Fruit fly (Drosophila melanogaster) whole organism, embryonic: ENCODE data around the gene CG34300.

Experiments used
- Antp ChIP-seq: fragments of 200-800 bp; sonication (Bioruptor generic); optimal IDR thresholded peaks from 3 replicates; lab custom pipeline; 2016; ENCODE audit warnings: missing biosample characterization, missing genetic modification characterization
- BEAF-32 ChIP-seq: fragments of 200-800 bp; sonication (Bioruptor generic); optimal IDR thresholded peaks from 3 replicates; lab custom pipeline; 2017; ENCODE audit warnings: missing biosample characterization, missing genetic modification characterization, mild to moderate bottlenecking, moderate library complexity, missing genetic modification reagents
- CG10321 ChIP-seq: fragments of 200-800 bp; sonication (Bioruptor generic); IDR thresholded peaks from 2 replicates; pipeline ENCODE4 v1.3.6; 2022; ENCODE audit warnings: missing biosample characterization, missing genetic modification characterization
- CG10565 ChIP-seq: fragments of 200-800 bp; sonication (Bioruptor generic); optimal IDR thresholded peaks from 3 replicates; lab custom pipeline; 2016; ENCODE audit warnings: missing biosample characterization, mild to moderate bottlenecking, missing genetic modification characterization
- CG11456 ChIP-seq: fragments of 200-800 bp; sonication (Bioruptor generic); IDR thresholded peaks from 3 replicates; pipeline ENCODE4 v1.3.6; 2022; ENCODE audit warnings: missing biosample characterization, missing genetic modification characterization
- CG13123 ChIP-seq: fragments of 200-800 bp; sonication (Bioruptor generic); optimal IDR thresholded peaks from 2 replicates; lab custom pipeline; 2016; ENCODE audit warnings: missing biosample characterization, missing genetic modification characterization
- CG13287 ChIP-seq: fragments of 200-800 bp; sonication (Bioruptor generic); IDR thresholded peaks from 2 replicates; pipeline ENCODE4 v1.3.6; 2022; ENCODE audit warnings: missing biosample characterization, missing genetic modification characterization; ENCODE audit not compliant: partially characterized antibody
- CG1603 ChIP-seq: fragments of 200-800 bp; sonication (Bioruptor generic); optimal IDR thresholded peaks from 2 replicates; lab custom pipeline; 2019; ENCODE audit warnings: missing biosample characterization, mild to moderate bottlenecking, missing genetic modification characterization, moderate library complexity
- CG18599 ChIP-seq: fragments of 200-800 bp; sonication (Bioruptor generic); optimal IDR thresholded peaks from 3 replicates; lab custom pipeline; 2017; ENCODE audit warnings: missing biosample characterization, missing genetic modification characterization, mild to moderate bottlenecking, moderate library complexity, missing genetic modification reagents
- CG2129 ChIP-seq: fragments of 200-800 bp; sonication (Bioruptor generic); IDR thresholded peaks from 2 replicates; pipeline ENCODE4 v1.3.6; 2022; ENCODE audit warnings: missing biosample characterization, missing genetic modification characterization; ENCODE audit not compliant: partially characterized antibody
- CG2678 ChIP-seq: fragments of 200-800 bp; sonication (Bioruptor generic); optimal IDR thresholded peaks from 3 replicates; lab custom pipeline; 2019; ENCODE audit warnings: missing biosample characterization, mild to moderate bottlenecking, missing genetic modification characterization, moderate library complexity
- CG4282 ChIP-seq: fragments of 200-800 bp; sonication (Bioruptor generic); optimal IDR thresholded peaks from 2 replicates; lab custom pipeline; 2016; ENCODE audit warnings: missing biosample characterization, missing genetic modification characterization
- CG4360 ChIP-seq: fragments of 200-800 bp; sonication (Bioruptor generic); IDR thresholded peaks from 2 replicates; pipeline ENCODE4 v1.3.6; 2022; ENCODE audit warnings: missing biosample characterization, missing genetic modification characterization
- CG6689 ChIP-seq: fragments of 200-800 bp; sonication (Bioruptor generic); IDR thresholded peaks from 2 replicates; pipeline ENCODE4 v1.3.6; 2022; ENCODE audit warnings: missing biosample characterization, missing genetic modification characterization
- CG7357 ChIP-seq: fragments of 200-800 bp; sonication (Bioruptor generic); IDR thresholded peaks from 3 replicates; pipeline ENCODE4 v1.3.6; 2022; ENCODE audit warnings: missing biosample characterization, missing genetic modification characterization
- CG8281 ChIP-seq: fragments of 200-800 bp; sonication (Bioruptor generic); optimal IDR thresholded peaks from 2 replicates; lab custom pipeline; 2018; ENCODE audit warnings: missing biosample characterization, mild to moderate bottlenecking, missing genetic modification characterization, moderate library complexity
- CG8388 ChIP-seq: fragments of 200-800 bp; sonication (Bioruptor generic); optimal IDR thresholded peaks from 2 replicates; lab custom pipeline; 2019; ENCODE audit warnings: missing biosample characterization, mild to moderate bottlenecking, missing genetic modification characterization, moderate library complexity
- CG8924 ChIP-seq: fragments of 200-800 bp; optimal IDR thresholded peaks from 3 replicates; lab custom pipeline; 2019; ENCODE audit warnings: missing biosample characterization, mild to moderate bottlenecking, missing genetic modification characterization, moderate library complexity
- CG9797 ChIP-seq: fragments of 200-800 bp; sonication (Bioruptor generic); optimal IDR thresholded peaks from 3 replicates; lab custom pipeline; 2018; ENCODE audit warnings: missing biosample characterization, mild to moderate bottlenecking, missing genetic modification characterization
- Doc2 ChIP-seq: fragments of 200-800 bp; sonication (Bioruptor generic); IDR thresholded peaks from 2 replicates; pipeline ENCODE4 v1.3.6; 2022; ENCODE audit warnings: missing biosample characterization, missing genetic modification characterization
- E2f1 ChIP-seq: fragments of 200-800 bp; sonication (Bioruptor generic); IDR thresholded peaks from 2 replicates; pipeline ENCODE4 v1.3.6; 2022; ENCODE audit warnings: missing biosample characterization, missing genetic modification characterization
- Ets97D ChIP-seq: fragments of 200-800 bp; sonication (Bioruptor generic); optimal IDR thresholded peaks from 3 replicates; lab custom pipeline; 2016; ENCODE audit warnings: missing biosample characterization, missing genetic modification characterization
- H15 ChIP-seq: fragments of 200-800 bp; sonication (Bioruptor generic); IDR thresholded peaks from 3 replicates; pipeline ENCODE4 v1.3.6; 2022; ENCODE audit warnings: missing biosample characterization, missing genetic modification characterization
- Nf-YC ChIP-seq: fragments of 200-800 bp; optimal IDR thresholded peaks from 3 replicates; lab custom pipeline; 2019; ENCODE audit warnings: missing biosample characterization, mild to moderate bottlenecking, missing genetic modification characterization, moderate library complexity
- Opbp ChIP-seq: fragments of 200-800 bp; sonication (Bioruptor generic); IDR thresholded peaks from 3 replicates; pipeline ENCODE4 v1.3.6; 2022; ENCODE audit warnings: missing biosample characterization, missing genetic modification characterization; ENCODE audit not compliant: partially characterized antibody
- Side ChIP-seq: fragments of 200-800 bp; sonication (Bioruptor generic); optimal IDR thresholded peaks from 2 replicates; lab custom pipeline; 2016; ENCODE audit warnings: missing biosample characterization, missing genetic modification characterization
- Vsx1 ChIP-seq: fragments of 200-800 bp; sonication (Bioruptor generic); optimal IDR thresholded peaks from 2 replicates; lab custom pipeline; 2017; ENCODE audit warnings: missing biosample characterization, mild to moderate bottlenecking, missing genetic modification characterization, missing genetic modification reagents
- Xbp1 ChIP-seq: fragments of 200-800 bp; sonication (Bioruptor generic); optimal IDR thresholded peaks from 3 replicates; lab custom pipeline; 2016; ENCODE audit warnings: missing biosample characterization, mild to moderate bottlenecking, missing genetic modification characterization
- ab ChIP-seq: fragments of 200-800 bp; sonication (Bioruptor generic); optimal IDR thresholded peaks from 2 replicates; lab custom pipeline; 2016; ENCODE audit warnings: missing biosample characterization, missing genetic modification characterization
- br ChIP-seq: fragments of >200 bp; optimal IDR thresholded peaks from 2 replicates; lab custom pipeline; 2017
- chn ChIP-seq: fragments of 200-800 bp; sonication (Bioruptor generic); optimal IDR thresholded peaks from 2 replicates; lab custom pipeline; 2016; ENCODE audit warnings: missing biosample characterization, missing genetic modification characterization
- ci ChIP-seq: fragments of 200-800 bp; sonication (Bioruptor generic); IDR thresholded peaks from 3 replicates; pipeline ENCODE4 v1.3.6; 2022; ENCODE audit warnings: missing biosample characterization, missing genetic modification characterization
- danr ChIP-seq: fragments of 200-800 bp; sonication (Bioruptor generic); IDR thresholded peaks from 2 replicates; pipeline ENCODE4 v1.3.6; 2022; ENCODE audit warnings: missing biosample characterization, missing genetic modification characterization
- dmrt99B ChIP-seq: fragments of 200-800 bp; sonication (Bioruptor generic); optimal IDR thresholded peaks from 2 replicates; lab custom pipeline; 2018; ENCODE audit warnings: missing biosample characterization, mild to moderate bottlenecking, missing genetic modification characterization, moderate library complexity
- dysf ChIP-seq: fragments of 200-800 bp; sonication (Bioruptor generic); IDR thresholded peaks from 3 replicates; pipeline ENCODE4 v1.3.6; 2022; ENCODE audit warnings: missing biosample characterization, missing genetic modification characterization
- fu2 ChIP-seq: fragments of 200-800 bp; sonication (Bioruptor generic); optimal IDR thresholded peaks from 2 replicates; lab custom pipeline; 2016; ENCODE audit warnings: missing biosample characterization, missing genetic modification characterization
- gfzf ChIP-seq: fragments of 200-800 bp; sonication (Bioruptor generic); optimal IDR thresholded peaks from 2 replicates; lab custom pipeline; 2016; ENCODE audit warnings: missing biosample characterization, mild to moderate bottlenecking, missing genetic modification characterization, moderate library complexity
- inv ChIP-seq: fragments of 200-800 bp; sonication (Bioruptor generic); IDR thresholded peaks from 2 replicates; pipeline ENCODE4 v1.3.6; 2022; ENCODE audit warnings: missing biosample characterization, missing genetic modification characterization; ENCODE audit not compliant: partially characterized antibody
- lov ChIP-seq, 2 experiments: fragments of 200-800 bp in 1 of 2; fragments of >200 bp in 1 of 2; sonication (Bioruptor generic) in 1 of 2; IDR thresholded peaks in 1 of 2; optimal IDR thresholded peaks in 1 of 2; 2 replicates in 1 of 2; 3 replicates in 1 of 2; pipeline versions ENCODE4 v1.3.6 to Lab custom; 2017 to 2022; ENCODE audit warnings: missing biosample characterization in 1 of 2, missing genetic modification characterization in 1 of 2
- mam ChIP-seq: fragments of 200-800 bp; sonication (Bioruptor generic); optimal IDR thresholded peaks from 3 replicates; lab custom pipeline; 2016; ENCODE audit warnings: missing biosample characterization, missing genetic modification characterization
- nerfin-1 ChIP-seq: fragments of 200-800 bp; sonication (Bioruptor generic); optimal IDR thresholded peaks from 3 replicates; lab custom pipeline; 2019; ENCODE audit warnings: missing biosample characterization, mild to moderate bottlenecking, missing genetic modification characterization, moderate library complexity
- nmo ChIP-seq: fragments of 200-800 bp; sonication (Bioruptor generic); optimal IDR thresholded peaks from 2 replicates; lab custom pipeline; 2018; ENCODE audit warnings: missing biosample characterization, mild to moderate bottlenecking, missing genetic modification characterization, moderate library complexity
- pb ChIP-seq: fragments of 200-800 bp; sonication (Bioruptor generic); optimal IDR thresholded peaks from 3 replicates; lab custom pipeline; 2016; ENCODE audit warnings: missing biosample characterization, missing genetic modification characterization
- pnt ChIP-seq: fragments of 200-800 bp; sonication (Bioruptor generic); optimal IDR thresholded peaks from 3 replicates; lab custom pipeline; 2016; ENCODE audit warnings: missing biosample characterization, missing genetic modification characterization
- scrt ChIP-seq: fragments of 200-800 bp; sonication (Bioruptor generic); optimal IDR thresholded peaks from 2 replicates; lab custom pipeline; 2018; ENCODE audit warnings: missing biosample characterization, mild to moderate bottlenecking, missing genetic modification characterization, moderate library complexity
- sr ChIP-seq: fragments of 200-800 bp; sonication (Bioruptor generic); IDR thresholded peaks from 3 replicates; pipeline ENCODE4 v1.3.6; 2022; ENCODE audit warnings: missing biosample characterization, missing genetic modification characterization
- stc ChIP-seq: fragments of 200-800 bp; sonication (Bioruptor generic); IDR thresholded peaks from 2 replicates; pipeline ENCODE4 v1.3.6; 2022; ENCODE audit warnings: missing biosample characterization, missing genetic modification characterization
- stwl ChIP-seq: fragments of 200-800 bp; sonication (Bioruptor generic); optimal IDR thresholded peaks from 3 replicates; lab custom pipeline; 2018; ENCODE audit warnings: missing biosample characterization, mild to moderate bottlenecking, missing genetic modification characterization, moderate library complexity
- tin ChIP-seq: fragments of 200-800 bp; sonication (Bioruptor generic); optimal IDR thresholded peaks from 3 replicates; lab custom pipeline; 2016; ENCODE audit warnings: missing biosample characterization, missing genetic modification characterization
- tx ChIP-seq: fragments of 200-800 bp; sonication (Bioruptor generic); optimal IDR thresholded peaks from 2 replicates; lab custom pipeline; 2016; ENCODE audit warnings: missing biosample characterization, missing genetic modification characterization

CG34300 gene

dm6 chr3R:30337919-30338647 lies 31.6 kb upstream of the CG34300 start (continued):
- TF ChIP-seq CG10321 (no peak), stc (GFP tag; lab: Robert Waterston, UW) (no peak), tx (GFP tag; lab: Kevin White, UChicago) (no peak), CG4282 (GFP tag; lab: Kevin White, UChicago) (no peak), CG11456 (no peak), Xbp1 (GFP tag; lab: Kevin White, UChicago) (peak; percentile 8), br (lab: Kevin White, UChicago) (no peak), Doc2 (GFP tag; lab: Robert Waterston, UW) (no peak), tin (GFP tag; lab: Kevin White, UChicago) (no peak), dmrt99B (tag; lab: Kevin White, UChicago) (no peak), chn (GFP tag; lab: Kevin White, UChicago) (peak; percentile 42), CG1603 (tag; lab: Kevin White, UChicago) (no peak), BEAF-32 (no peak), CG18599 (peak; percentile 13), Antp (GFP tag; lab: Kevin White, UChicago) (no peak), CG8924 (tag; lab: Kevin White, UChicago) (peak; percentile 6), CG13123 (GFP tag; lab: Kevin White, UChicago) (no peak), CG2129 (GFP tag; lab: Robert Waterston, UW) (no peak), H15 (no peak), sr (GFP tag; lab: Robert Waterston, UW) (peak; percentile 62; the same call in 2 of the 3 replicates), CG7357 (GFP tag; lab: Robert Waterston, UW) (no peak), Side (GFP tag; lab: Kevin White, UChicago) (no peak), Nf-YC (tag; lab: Kevin White, UChicago) (peak; percentile 87), gfzf (no peak), dysf (GFP tag; lab: Robert Waterston, UW) (peak; percentile 43; the same call in 2 of the 3 replicates), CG8388 (GFP tag; lab: Kevin White, UChicago) (no peak), Ets97D (GFP tag; lab: Kevin White, UChicago) (no peak), inv (GFP tag; lab: Robert Waterston, UW) (no peak), ci (GFP tag; lab: Robert Waterston, UW) (peak; percentile 48; the same call in 1 of the 3 replicates), CG2678 (tag; lab: Kevin White, UChicago) (peak; percentile 8), CG13287 (GFP tag; lab: Robert Waterston, UW) (no peak), danr (no peak), E2f1 (no peak), Vsx1 (peak; percentile 6), CG9797 (GFP tag; lab: Kevin White, UChicago) (no peak), Opbp (no peak), CG4360 (peak; percentile 100), CG10565 (GFP tag; lab: Kevin White, UChicago) (no peak), ab (no peak), pb (no peak), nerfin-1 (tag; lab: Kevin White, UChicago) (no peak), lov (optimal IDR thresholded peaks at IDR 0.05; lab: Kevin White, UChicago) (no peak), lov (GFP tag; IDR thresholded peaks at IDR 0.05; lab: Robert Waterston, UW) (no peak), mam (GFP tag; lab: Kevin White, UChicago) (no peak), scrt (GFP tag; lab: Kevin White, UChicago) (no peak), nmo (GFP tag; lab: Kevin White, UChicago) (peak; percentile 37), fu2 (no peak), pnt (GFP tag; lab: Kevin White, UChicago) (no peak), stwl (tag; lab: Kevin White, UChicago) (no peak), CG6689 (GFP tag; lab: Robert Waterston, UW) (no peak), CG8281 (no peak)
